Worm (Caenorhabditis elegans): ENCODE data around the gene ptp-3.

ce11 chrII:10945446-10945845 lies 29.9 kb upstream of the ptp-3 start:
- TF ChIP-seq dve-1 (tag; optimal IDR thresholded peaks at IDR 0.05) (no peak), nhr-232 (tag; optimal IDR thresholded peaks at IDR 0.05) (no peak), zip-5 (tag; optimal IDR thresholded peaks at IDR 0.05) (no peak), ceh-9 (tag; optimal IDR thresholded peaks at IDR 0.05) (no peak), ama-1 (optimal IDR thresholded peaks at IDR 0.05) (no peak), nhr-11 (tag; optimal IDR thresholded peaks at IDR 0.05) (no peak), pat-9 (tag; optimal IDR thresholded peaks at IDR 0.05) (no peak), pha-4 (tag; optimal IDR thresholded peaks at IDR 0.05) (no peak), tbx-2 (tag; optimal IDR thresholded peaks at IDR 0.05) (no peak), fkh-6 (tag; optimal IDR thresholded peaks at IDR 0.05) (no peak), dmd-4 (tag; optimal IDR thresholded peaks at IDR 0.05; ENCODE audit: borderline replicate concordance) (no peak)

Measured in whole organism, late embryonic.